Worm (Caenorhabditis elegans) whole organism, L2 larva: ENCODE data around the gene srx-102.

Experiments
- C34F6.9 ChIP-seq: fragments of 150-350 bp; optimal IDR thresholded peaks from 2 replicates; lab custom pipeline; 2014; ENCODE audit warnings: missing biosample characterization, missing genetic modification characterization
- F13H6.1 ChIP-seq: sonication (generic microtip); optimal IDR thresholded peaks from 2 replicates; lab custom pipeline; 2016; ENCODE audit warnings: missing genetic modification characterization, missing compliant biosample characterization
- R02D3.7 ChIP-seq: fragments of 150-350 bp; optimal IDR thresholded peaks from 2 replicates; lab custom pipeline; 2014; ENCODE audit warnings: missing biosample characterization, missing genetic modification characterization
- ZK546.5 ChIP-seq: sonication (generic microtip); optimal IDR thresholded peaks from 2 replicates; lab custom pipeline; 2017; ENCODE audit warnings: missing biosample characterization, missing genetic modification characterization
- alr-1 ChIP-seq: fragments of 150-350 bp; optimal IDR thresholded peaks from 2 replicates; lab custom pipeline; 2014; ENCODE audit warnings: missing biosample characterization, missing genetic modification characterization
- ama-1 ChIP-seq: fragments of 150-350 bp; optimal IDR thresholded peaks from 2 replicates; lab custom pipeline; 2018; ENCODE audit warnings: inconsistent platforms
- ceh-16 ChIP-seq: fragments of 150-350 bp; optimal IDR thresholded peaks from 2 replicates; lab custom pipeline; 2014; ENCODE audit warnings: missing biosample characterization, missing genetic modification characterization
- ceh-82 ChIP-seq: fragments of 150-350 bp; optimal IDR thresholded peaks from 2 replicates; lab custom pipeline; 2014; ENCODE audit warnings: missing biosample characterization, missing genetic modification characterization
- crh-2 ChIP-seq: sonication (generic microtip); optimal IDR thresholded peaks from 2 replicates; lab custom pipeline; 2017; ENCODE audit warnings: missing biosample characterization, missing genetic modification characterization
- egl-27 ChIP-seq: sonication (generic microtip); optimal IDR thresholded peaks from 3 replicates; lab custom pipeline; 2017; ENCODE audit warnings: missing biosample characterization, missing genetic modification reagents, missing genetic modification characterization
- elt-1 ChIP-seq: fragments of 150-350 bp; optimal IDR thresholded peaks from 2 replicates; lab custom pipeline; 2014; ENCODE audit warnings: missing biosample characterization, missing genetic modification characterization
- elt-3 ChIP-seq: sonication (generic microtip); optimal IDR thresholded peaks from 2 replicates; lab custom pipeline; 2017; ENCODE audit warnings: missing biosample characterization, missing genetic modification characterization
- fos-1 ChIP-seq: fragments of 150-350 bp; optimal IDR thresholded peaks from 2 replicates; lab custom pipeline; 2014; ENCODE audit warnings: missing biosample characterization, missing genetic modification characterization
- gmeb-1 ChIP-seq: fragments of 150-350 bp; optimal IDR thresholded peaks from 2 replicates; lab custom pipeline; 2014; ENCODE audit warnings: missing biosample characterization, missing genetic modification characterization
- lin-11 ChIP-seq: fragments of 150-350 bp; sonication (generic microtip); optimal IDR thresholded peaks from 2 replicates; lab custom pipeline; 2014; ENCODE audit warnings: missing biosample characterization, missing genetic modification characterization, inconsistent platforms, mixed read lengths
- lin-39 ChIP-seq: fragments of 150-350 bp; optimal IDR thresholded peaks from 2 replicates; lab custom pipeline; 2014; ENCODE audit warnings: missing biosample characterization, missing genetic modification reagents, missing genetic modification characterization
- mab-5 ChIP-seq: fragments of 150-350 bp; optimal IDR thresholded peaks from 2 replicates; lab custom pipeline; 2014; ENCODE audit warnings: missing biosample characterization, missing genetic modification characterization
- mdl-1 ChIP-seq, 2 experiments: fragments of 150-350 bp in 1 of 2; sonication (generic microtip) in 1 of 2; optimal IDR thresholded peaks; 2 replicates each; lab custom pipeline; 2017; ENCODE audit warnings: missing biosample characterization in 2 of 2, missing genetic modification characterization in 2 of 2
- nhr-10 ChIP-seq: sonication (generic microtip); optimal IDR thresholded peaks from 2 replicates; lab custom pipeline; 2017; ENCODE audit warnings: missing biosample characterization, missing genetic modification characterization
- nhr-11 ChIP-seq: fragments of 150-350 bp; optimal IDR thresholded peaks from 2 replicates; lab custom pipeline; 2014; ENCODE audit warnings: missing biosample characterization, missing genetic modification characterization
- nhr-12 ChIP-seq: fragments of 150-350 bp; optimal IDR thresholded peaks from 2 replicates; lab custom pipeline; 2014; ENCODE audit warnings: missing biosample characterization, missing genetic modification characterization
- nhr-129 ChIP-seq: fragments of 150-350 bp; optimal IDR thresholded peaks from 2 replicates; lab custom pipeline; 2014; ENCODE audit warnings: missing biosample characterization, missing genetic modification characterization
- nhr-21 ChIP-seq: fragments of 150-350 bp; optimal IDR thresholded peaks from 2 replicates; lab custom pipeline; 2014; ENCODE audit warnings: missing biosample characterization, missing genetic modification characterization
- nhr-23 ChIP-seq: fragments of 150-350 bp; optimal IDR thresholded peaks from 2 replicates; lab custom pipeline; 2014; ENCODE audit warnings: missing biosample characterization, missing genetic modification reagents, missing genetic modification characterization
- peb-1 ChIP-seq: fragments of 150-350 bp; optimal IDR thresholded peaks from 2 replicates; lab custom pipeline; 2014; ENCODE audit warnings: missing biosample characterization, missing genetic modification characterization
- sma-9 ChIP-seq, 2 experiments: fragments of 150-350 bp in 1 of 2; sonication (generic microtip) in 1 of 2; optimal IDR thresholded peaks; 2 replicates each; lab custom pipeline; 2014 to 2016; ENCODE audit warnings: missing genetic modification characterization in 2 of 2, mild to moderate bottlenecking in 1 of 2, missing biosample characterization in 1 of 2, missing compliant biosample characterization in 1 of 2, missing genetic modification reagents in 1 of 2, moderate library complexity in 1 of 2
- snpc-4 ChIP-seq: fragments of 150-350 bp; optimal IDR thresholded peaks from 2 replicates; lab custom pipeline; 2014; ENCODE audit warnings: missing biosample characterization, missing genetic modification characterization
- unc-39 ChIP-seq: fragments of 150-350 bp; optimal IDR thresholded peaks from 2 replicates; lab custom pipeline; 2014; ENCODE audit warnings: missing biosample characterization, missing genetic modification characterization
- unc-55 ChIP-seq: fragments of 150-350 bp; sonication (generic microtip); optimal IDR thresholded peaks from 3 replicates; lab custom pipeline; 2014; ENCODE audit warnings: missing biosample characterization, missing genetic modification reagents, missing genetic modification characterization
- unc-62 ChIP-seq: fragments of 150-350 bp; optimal IDR thresholded peaks from 2 replicates; lab custom pipeline; 2014; ENCODE audit warnings: missing biosample characterization, missing genetic modification reagents, missing genetic modification characterization
- ztf-1 ChIP-seq: fragments of 200-800 bp; sonication (Bioruptor generic); conservative IDR thresholded peaks from 2 replicates; pipeline ENCODE4 v1.3.6; 2022; ENCODE audit warnings: missing genetic modification characterization, missing compliant biosample characterization
- ztf-11 ChIP-seq: sonication (generic microtip); optimal IDR thresholded peaks from 2 replicates; lab custom pipeline; 2017; ENCODE audit warnings: missing biosample characterization, missing genetic modification characterization

srx-102 gene

ce11 chrII:3659776-3660175 lies 34.8 kb downstream of the srx-102 start, which contains the start of gene F19B10.4:
Gene F19B10.4, plus strand, starts transcription at chrII:3660076.
- no peak for TF ChIP-seq unc-62 (GFP tag; lab: Kevin White, UChicago)
- TF ChIP-seq ztf-1 (GFP tag; lab: Robert Waterston, UW): no peak
- no peak for TF ChIP-seq peb-1 (tag; lab: Kevin White, UChicago)
- no peak for TF ChIP-seq lin-39
- no peak for TF ChIP-seq lin-11 (tag; lab: Kevin White, UChicago)
- TF ChIP-seq ZK546.5: no peak
- TF ChIP-seq nhr-129: no peak
- no peak for TF ChIP-seq unc-55
- no peak for TF ChIP-seq nhr-23
- TF ChIP-seq ceh-16 (tag; lab: Kevin White, UChicago): no peak
- no peak for TF ChIP-seq R02D3.7 (tag; lab: Kevin White, UChicago)
- no peak for TF ChIP-seq fos-1 (tag; lab: Kevin White, UChicago)
- TF ChIP-seq C34F6.9 (tag; lab: Kevin White, UChicago): no peak
- TF ChIP-seq nhr-21 (tag; lab: Kevin White, UChicago): no peak
- no peak for TF ChIP-seq elt-3 (tag; lab: Kevin White, UChicago)
- TF ChIP-seq ama-1 (lab: Kevin White, UChicago): no peak
- TF ChIP-seq elt-1 (tag; lab: Kevin White, UChicago): no peak
- no peak for TF ChIP-seq sma-9 (GFP tag; optimal IDR thresholded peaks at IDR 0.05; lab: Kevin White, UChicago)
- TF ChIP-seq sma-9 (tag; optimal IDR thresholded peaks at IDR 0.05; lab: Kevin White, UChicago): no peak

- TF ChIP-seq nhr-12 (tag; lab: Kevin White, UChicago) (no peak), nhr-129 (no peak), elt-3 (tag; lab: Kevin White, UChicago) (no peak), peb-1 (tag; lab: Kevin White, UChicago) (no peak), nhr-10 (no peak), ceh-82 (tag; lab: Kevin White, UChicago) (no peak), ZK546.5 (no peak), alr-1 (tag; lab: Kevin White, UChicago) (no peak), egl-27 (tag; lab: Kevin White, UChicago) (no peak), unc-55 (no peak), unc-62 (GFP tag; lab: Kevin White, UChicago) (no peak), lin-39 (no peak)
Observed at ce11 chrII:3655378-3655777, 39.2 kb downstream of the srx-102 start, which contains the start of gene F19B10.5. Gene F19B10.5, plus strand, starts transcription at chrII:3655678.

ce11 chrII:3647111-3647510 lies 47.5 kb downstream of the srx-102 start, which contains the start of gene fbxb-33:
Gene fbxb-33, plus strand, starts transcription at chrII:3647411.
- TF ChIP-seq unc-39 (tag; lab: Kevin White, UChicago): no peak
- no peak for TF ChIP-seq elt-1 (tag; lab: Kevin White, UChicago)
- TF ChIP-seq C34F6.9 (tag; lab: Kevin White, UChicago): no peak
- no peak for TF ChIP-seq nhr-11
- TF ChIP-seq alr-1 (tag; lab: Kevin White, UChicago): no peak
- no peak for TF ChIP-seq nhr-21 (tag; lab: Kevin White, UChicago)
- no peak for TF ChIP-seq F13H6.1 (tag; lab: Kevin White, UChicago)
- TF ChIP-seq snpc-4 (tag; lab: Kevin White, UChicago): no peak
- no peak for TF ChIP-seq gmeb-1 (tag; lab: Kevin White, UChicago)
- TF ChIP-seq nhr-12 (tag; lab: Kevin White, UChicago): no peak
- TF ChIP-seq mab-5 (tag; lab: Kevin White, UChicago): no peak
- TF ChIP-seq egl-27 (tag; lab: Kevin White, UChicago): no peak
- TF ChIP-seq ceh-16 (tag; lab: Kevin White, UChicago): no peak
- TF ChIP-seq ztf-11 (tag; lab: Kevin White, UChicago): no peak
- TF ChIP-seq mdl-1 (tag; optimal IDR thresholded peaks at IDR 0.05; lab: Kevin White, UChicago): no peak
- TF ChIP-seq lin-39: no peak
- no peak for TF ChIP-seq crh-2 (tag; lab: Kevin White, UChicago)
- TF ChIP-seq, all 48 proteins: peak for 0
